Fruit fly (Drosophila melanogaster) whole organism, embryonic: ENCODE data around the gene Syx4.
A peak's percentile ranks its signal among the peaks of the same experiment; 100 is the strongest.

Experiments used
- ATbp ChIP-seq: fragments of 200-800 bp; sonication (Bioruptor generic); optimal IDR thresholded peaks from 2 replicates; lab custom pipeline; 2017; ENCODE audit warnings: missing biosample characterization, mild to moderate bottlenecking, missing genetic modification characterization, missing genetic modification reagents
- Atf6 ChIP-seq: fragments of 200-800 bp; sonication (Bioruptor generic); IDR thresholded peaks from 2 replicates; pipeline ENCODE4 v1.3.6; 2022; ENCODE audit warnings: missing biosample characterization, missing genetic modification characterization
- Bteb2 ChIP-seq: fragments of 200-800 bp; sonication (Bioruptor generic); optimal IDR thresholded peaks from 2 replicates; lab custom pipeline; 2016; ENCODE audit warnings: missing biosample characterization, missing genetic modification characterization
- CG14441 ChIP-seq: fragments of 200-800 bp; sonication (Bioruptor generic); IDR thresholded peaks from 2 replicates; pipeline ENCODE4 v1.3.6; 2022; ENCODE audit warnings: missing biosample characterization, missing genetic modification characterization
- CG14667 ChIP-seq: fragments of 200-800 bp; sonication (Bioruptor generic); IDR thresholded peaks from 2 replicates; pipeline ENCODE4 v1.3.6; 2022; ENCODE audit warnings: missing biosample characterization, missing genetic modification characterization
- CG1602 ChIP-seq: fragments of 200-800 bp; sonication (Bioruptor generic); optimal IDR thresholded peaks from 3 replicates; lab custom pipeline; 2016; ENCODE audit warnings: missing biosample characterization, missing genetic modification characterization
- CG16779 ChIP-seq: fragments of 200-800 bp; sonication (Bioruptor generic); IDR thresholded peaks from 2 replicates; pipeline ENCODE4 v1.3.6; 2022; ENCODE audit warnings: missing biosample characterization, missing genetic modification characterization
- CG1832 ChIP-seq: fragments of 200-800 bp; sonication (Bioruptor generic); optimal IDR thresholded peaks from 2 replicates; lab custom pipeline; 2017; ENCODE audit warnings: missing biosample characterization, mild to moderate bottlenecking, missing genetic modification characterization, inconsistent platforms
- CG2120 ChIP-seq: fragments of 200-800 bp; sonication (Bioruptor generic); optimal IDR thresholded peaks from 3 replicates; lab custom pipeline; 2016; ENCODE audit warnings: missing biosample characterization, missing genetic modification characterization
- CG2678 ChIP-seq: fragments of 200-800 bp; sonication (Bioruptor generic); optimal IDR thresholded peaks from 3 replicates; lab custom pipeline; 2019; ENCODE audit warnings: missing biosample characterization, mild to moderate bottlenecking, missing genetic modification characterization, moderate library complexity
- CG4282 ChIP-seq: fragments of 200-800 bp; sonication (Bioruptor generic); optimal IDR thresholded peaks from 2 replicates; lab custom pipeline; 2016; ENCODE audit warnings: missing biosample characterization, missing genetic modification characterization
- CG6175 ChIP-seq: fragments of 200-800 bp; sonication (Bioruptor generic); IDR thresholded peaks from 3 replicates; pipeline ENCODE4 v1.3.6; 2022; ENCODE audit warnings: missing biosample characterization, missing genetic modification characterization
- CG6689 ChIP-seq: fragments of 200-800 bp; sonication (Bioruptor generic); IDR thresholded peaks from 2 replicates; pipeline ENCODE4 v1.3.6; 2022; ENCODE audit warnings: missing biosample characterization, missing genetic modification characterization
- CG7839 ChIP-seq: fragments of 200-800 bp; sonication (Bioruptor generic); optimal IDR thresholded peaks from 3 replicates; lab custom pipeline; 2018; ENCODE audit warnings: missing biosample characterization, mild to moderate bottlenecking, missing genetic modification characterization, moderate library complexity
- CG8478 ChIP-seq: fragments of >200 bp; optimal IDR thresholded peaks from 2 replicates; lab custom pipeline; 2018
- CG9727 ChIP-seq: fragments of 200-800 bp; sonication (Bioruptor generic); optimal IDR thresholded peaks from 3 replicates; lab custom pipeline; 2017; ENCODE audit warnings: missing biosample characterization, mild to moderate bottlenecking, missing genetic modification characterization
- Drgx ChIP-seq: fragments of 200-800 bp; sonication (Bioruptor generic); IDR thresholded peaks from 2 replicates; pipeline ENCODE4 v1.3.6; 2022; ENCODE audit warnings: missing biosample characterization, missing genetic modification characterization
- Ets65A ChIP-seq: fragments of 200-800 bp; sonication (Bioruptor generic); peaks from one replicate; lab custom pipeline; 2016; ENCODE audit warnings: missing biosample characterization, missing genetic modification characterization
- H15 ChIP-seq: fragments of 200-800 bp; sonication (Bioruptor generic); IDR thresholded peaks from 3 replicates; pipeline ENCODE4 v1.3.6; 2022; ENCODE audit warnings: missing biosample characterization, missing genetic modification characterization
- HLH54F ChIP-seq: fragments of 200-800 bp; sonication (Bioruptor generic); optimal IDR thresholded peaks from 3 replicates; lab custom pipeline; 2016; ENCODE audit warnings: missing biosample characterization, missing genetic modification characterization
- Hr39 ChIP-seq: fragments of >200 bp; optimal IDR thresholded peaks from 2 replicates; lab custom pipeline; 2017
- Lim3 ChIP-seq: fragments of 200-800 bp; sonication (Bioruptor generic); IDR thresholded peaks from 2 replicates; pipeline ENCODE4 v1.3.6; 2022; ENCODE audit warnings: missing biosample characterization, missing genetic modification characterization
- Myb ChIP-seq: fragments of 200-800 bp; sonication (Bioruptor generic); optimal IDR thresholded peaks from 2 replicates; lab custom pipeline; 2016; ENCODE audit warnings: missing biosample characterization, missing genetic modification characterization
- PHDP ChIP-seq: fragments of 200-800 bp; sonication (Bioruptor generic); optimal IDR thresholded peaks from 3 replicates; lab custom pipeline; 2018; ENCODE audit warnings: missing biosample characterization, mild to moderate bottlenecking, missing genetic modification characterization, moderate library complexity
- Rx ChIP-seq: fragments of 200-800 bp; sonication (Bioruptor generic); IDR thresholded peaks from 2 replicates; pipeline ENCODE4 v1.3.6; 2022; ENCODE audit warnings: missing biosample characterization, missing genetic modification characterization
- Six4 ChIP-seq: fragments of 200-800 bp; sonication (Bioruptor generic); optimal IDR thresholded peaks from 2 replicates; lab custom pipeline; 2016; ENCODE audit warnings: missing biosample characterization, missing genetic modification characterization
- Sox100B ChIP-seq: fragments of 200-800 bp; sonication (Bioruptor generic); optimal IDR thresholded peaks from 3 replicates; lab custom pipeline; 2018; ENCODE audit warnings: missing biosample characterization, mild to moderate bottlenecking, missing genetic modification characterization
- TFAM ChIP-seq: fragments of 200-800 bp; sonication (Bioruptor generic); optimal IDR thresholded peaks from 2 replicates; lab custom pipeline; 2017; ENCODE audit warnings: missing biosample characterization, missing genetic modification characterization, inconsistent platforms
- Trl ChIP-seq, 3 experiments: fragments of >200 bp in 2 of 3; fragments of 200-800 bp in 1 of 3; sonication (Bioruptor generic) in 1 of 3; optimal IDR thresholded peaks; 2 replicates in 1 of 3; 3 replicates in 2 of 3; lab custom pipeline; 2016 to 2017; ENCODE audit warnings: missing biosample characterization in 1 of 3, missing genetic modification characterization in 1 of 3
- Xrp1 ChIP-seq: fragments of 200-800 bp; sonication (Bioruptor generic); IDR thresholded peaks from 2 replicates; pipeline ENCODE4 v1.3.6; 2022; ENCODE audit warnings: missing biosample characterization, missing genetic modification characterization
- bcd ChIP-seq: fragments of 200-800 bp; sonication (Bioruptor generic); optimal IDR thresholded peaks from 2 replicates; lab custom pipeline; 2017; ENCODE audit warnings: missing biosample characterization, mild to moderate bottlenecking, missing genetic modification characterization
- chm ChIP-seq: fragments of 200-800 bp; sonication (Bioruptor generic); IDR thresholded peaks from 2 replicates; pipeline ENCODE4 v1.3.6; 2022; ENCODE audit warnings: missing biosample characterization, missing genetic modification characterization
- danr ChIP-seq: fragments of 200-800 bp; sonication (Bioruptor generic); IDR thresholded peaks from 2 replicates; pipeline ENCODE4 v1.3.6; 2022; ENCODE audit warnings: missing biosample characterization, missing genetic modification characterization
- fd96Cb ChIP-seq: fragments of 200-800 bp; sonication (Bioruptor generic); optimal IDR thresholded peaks from 2 replicates; lab custom pipeline; 2018; ENCODE audit warnings: missing biosample characterization, mild to moderate bottlenecking, missing genetic modification characterization, moderate library complexity
- gcm2 ChIP-seq: fragments of 200-800 bp; sonication (Bioruptor generic); optimal IDR thresholded peaks from 2 replicates; lab custom pipeline; 2016; ENCODE audit warnings: missing biosample characterization, missing genetic modification characterization
- gem ChIP-seq: fragments of 200-800 bp; sonication (Bioruptor generic); optimal IDR thresholded peaks from 2 replicates; lab custom pipeline; 2019; ENCODE audit warnings: missing biosample characterization, mild to moderate bottlenecking, missing genetic modification characterization, moderate library complexity
- gsb ChIP-seq: fragments of 200-800 bp; sonication (Bioruptor generic); IDR thresholded peaks from 2 replicates; pipeline ENCODE4 v1.3.6; 2022; ENCODE audit warnings: missing biosample characterization, missing genetic modification characterization
- kah ChIP-seq: fragments of 200-800 bp; sonication (Bioruptor generic); optimal IDR thresholded peaks from 2 replicates; lab custom pipeline; 2018; ENCODE audit warnings: missing biosample characterization, mild to moderate bottlenecking, missing genetic modification characterization
- mam ChIP-seq: fragments of 200-800 bp; sonication (Bioruptor generic); optimal IDR thresholded peaks from 3 replicates; lab custom pipeline; 2016; ENCODE audit warnings: missing biosample characterization, missing genetic modification characterization
- mirr ChIP-seq: fragments of 200-800 bp; sonication (Bioruptor generic); optimal IDR thresholded peaks from 3 replicates; lab custom pipeline; 2018; ENCODE audit warnings: missing biosample characterization, mild to moderate bottlenecking, missing genetic modification characterization
- pita ChIP-seq: fragments of 200-800 bp; sonication (Bioruptor generic); optimal IDR thresholded peaks from 2 replicates; lab custom pipeline; 2017; ENCODE audit warnings: missing biosample characterization, mild to moderate bottlenecking, missing genetic modification characterization
- ranshi ChIP-seq: fragments of 200-800 bp; sonication (Bioruptor generic); IDR thresholded peaks from 2 replicates; pipeline ENCODE4 v1.3.6; 2022; ENCODE audit warnings: missing biosample characterization, missing genetic modification characterization
- row ChIP-seq: fragments of 200-800 bp; sonication (Bioruptor generic); IDR thresholded peaks from 3 replicates; pipeline ENCODE4 v1.3.6; 2022; ENCODE audit warnings: missing biosample characterization, missing genetic modification characterization
- sens ChIP-seq: fragments of 200-800 bp; sonication (Bioruptor generic); peaks from one replicate; lab custom pipeline; 2016; ENCODE audit warnings: missing biosample characterization, missing genetic modification characterization
- sisA ChIP-seq: fragments of 200-800 bp; sonication (Bioruptor generic); IDR thresholded peaks from 2 replicates; pipeline ENCODE4 v1.3.6; 2022; ENCODE audit warnings: missing biosample characterization, missing genetic modification characterization
- slbo ChIP-seq: fragments of 200-800 bp; sonication (Bioruptor generic); IDR thresholded peaks from 2 replicates; pipeline ENCODE4 v1.3.6; 2022; ENCODE audit warnings: missing biosample characterization, missing genetic modification characterization
- slou ChIP-seq: fragments of 200-800 bp; sonication (Bioruptor generic); optimal IDR thresholded peaks from 3 replicates; lab custom pipeline; 2016; ENCODE audit warnings: missing biosample characterization, missing genetic modification characterization
- tup ChIP-seq: fragments of 200-800 bp; sonication (Bioruptor generic); optimal IDR thresholded peaks from 2 replicates; lab custom pipeline; 2016; ENCODE audit warnings: missing biosample characterization, mild to moderate bottlenecking, missing genetic modification characterization, moderate library complexity
- unc-4 ChIP-seq: fragments of 200-800 bp; sonication (Bioruptor generic); IDR thresholded peaks from 2 replicates; pipeline ENCODE4 v1.3.6; 2022; ENCODE audit warnings: missing biosample characterization, missing genetic modification characterization; ENCODE audit not compliant: partially characterized antibody

Gene Syx4

dm6 chrX:2786553-2787118 lies 42.8 kb upstream of the Syx4 start (continued):
- TF ChIP-seq Hr39 (lab: Kevin White, UChicago) (no peak), bcd (peak; percentile 85), gem (tag; lab: Kevin White, UChicago) (peak; percentile 92), tup (GFP tag; lab: Kevin White, UChicago) (peak; percentile 58), Ets65A (GFP tag; lab: Kevin White, UChicago) (peak; percentile 96), CG2120 (GFP tag; lab: Kevin White, UChicago) (peak; percentile 94), kah (peak; percentile 75), CG1602 (peak; percentile 81), chm (peak; percentile 84), CG16779 (GFP tag; lab: Robert Waterston, UW) (peak; percentile 89), Lim3 (GFP tag; lab: Robert Waterston, UW) (peak; percentile 66), ranshi (GFP tag; lab: Robert Waterston, UW) (peak; percentile 92), CG4282 (GFP tag; lab: Kevin White, UChicago) (peak; percentile 54), CG6175 (GFP tag; lab: Robert Waterston, UW) (peak; percentile 88)
- TF ChIP-seq, all 482 proteins: peak for 396

DNA sequence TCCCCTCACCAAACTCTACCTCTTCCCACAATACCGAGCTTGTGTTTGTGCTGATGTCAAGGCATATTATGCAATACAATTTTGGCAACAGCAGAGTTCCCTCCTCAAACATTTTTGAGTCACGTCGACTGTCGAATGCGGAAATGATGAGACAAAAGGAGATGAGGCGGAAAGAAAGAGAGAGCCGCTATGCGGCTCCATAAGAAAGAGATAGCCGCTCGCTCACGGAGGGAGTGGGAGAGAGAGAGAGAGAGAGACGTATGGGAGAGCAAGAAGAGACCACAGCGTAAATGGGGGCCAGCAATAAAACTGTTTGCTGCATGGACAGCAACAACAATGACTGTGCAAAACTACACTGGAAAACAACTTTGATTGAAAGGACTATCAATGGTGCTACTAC lies 21.6 kb upstream of the Syx4 start:
- no peak for TF ChIP-seq CG14667 (GFP tag; lab: Robert Waterston, UW)
- TF ChIP-seq Trl (optimal IDR thresholded peaks at IDR 0.05; lab: Kevin White, UChicago), result peak; percentile 27 to 32
- TF ChIP-seq Trl (GFP tag; optimal IDR thresholded peaks at IDR 0.05; lab: Kevin White, UChicago), result no peak
- TF ChIP-seq unc-4 (GFP tag; lab: Robert Waterston, UW), result no peak
- no peak for TF ChIP-seq Myb (GFP tag; lab: Kevin White, UChicago)
- TF ChIP-seq mam (GFP tag; lab: Kevin White, UChicago), result no peak
- peak; percentile 62 for TF ChIP-seq CG1832
- TF ChIP-seq sisA (GFP tag; lab: Robert Waterston, UW), result no peak
- no peak for TF ChIP-seq H15 (GFP tag; lab: Robert Waterston, UW)
- TF ChIP-seq PHDP (tag; lab: Kevin White, UChicago), result no peak
- no peak for TF ChIP-seq CG9727

DNA sequence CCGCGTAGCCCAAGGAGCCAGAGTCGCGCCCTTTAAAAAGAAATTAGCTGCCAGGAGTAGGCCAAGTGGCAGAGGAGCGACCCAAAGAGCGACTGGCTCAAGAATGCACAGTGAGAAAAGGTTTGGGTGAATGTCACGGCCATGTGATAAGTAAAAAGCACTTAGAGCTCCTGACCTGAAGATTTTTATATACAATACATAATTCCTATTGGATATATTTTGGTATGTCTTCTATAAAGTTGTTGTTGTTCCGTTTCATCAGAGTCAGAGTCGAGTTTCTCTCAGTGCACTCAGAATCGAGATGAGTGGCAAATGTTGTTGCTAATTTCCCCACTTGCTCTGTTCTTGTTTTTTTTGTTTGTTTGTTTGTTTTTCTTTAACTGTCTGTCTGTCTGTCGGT lies 17.3 kb upstream of the Syx4 start:
- no peak for TF ChIP-seq danr
- TF ChIP-seq slou (GFP tag; lab: Kevin White, UChicago), result no peak
- TF ChIP-seq CG2678 (tag; lab: Kevin White, UChicago), result peak; percentile 22
- peak; percentile 19; the same call in 1 of the 2 replicates for TF ChIP-seq Rx (GFP tag; lab: Robert Waterston, UW)
- TF ChIP-seq Ets65A (GFP tag; lab: Kevin White, UChicago), result peak; percentile 75
- TF ChIP-seq Xrp1 (GFP tag; lab: Robert Waterston, UW), result 0 out of 2 replicates have a peak, but pooled peaks have one; percentile 8
- TF ChIP-seq gsb, result no peak
- 0 out of 2 replicates have a peak, but pooled peaks have one; percentile 18 for TF ChIP-seq Drgx
- no peak for TF ChIP-seq TFAM (GFP tag; lab: Kevin White, UChicago)
- no peak for TF ChIP-seq HLH54F (GFP tag; lab: Kevin White, UChicago)
- no peak for TF ChIP-seq fd96Cb (tag; lab: Kevin White, UChicago)
- TF ChIP-seq Atf6 (GFP tag; lab: Robert Waterston, UW), result 0 out of 2 replicates have a peak, but pooled peaks have one; percentile 20
- no peak for TF ChIP-seq mirr (GFP tag; lab: Kevin White, UChicago)
- TF ChIP-seq ATbp (GFP tag; lab: Kevin White, UChicago), result no peak
- peak; percentile 24; the same call in 1 of the 3 replicates for TF ChIP-seq row
- TF ChIP-seq slbo (GFP tag; lab: Robert Waterston, UW), result peak; percentile 17; the same call in 1 of the 2 replicates
- TF ChIP-seq sens (GFP tag; lab: Kevin White, UChicago), result peak; percentile 52
- no peak for TF ChIP-seq pita (GFP tag; lab: Kevin White, UChicago)
- TF ChIP-seq CG7839 (tag; lab: Kevin White, UChicago), result peak; percentile 10
- TF ChIP-seq gem (tag; lab: Kevin White, UChicago), result peak; percentile 10
- TF ChIP-seq Sox100B (GFP tag; lab: Kevin White, UChicago), result no peak
- 0 out of 2 replicates have a peak, but pooled peaks have one; percentile 24 for TF ChIP-seq CG6689
- TF ChIP-seq CG8478 (lab: Kevin White, UChicago), result no peak
- TF ChIP-seq CG2120 (GFP tag; lab: Kevin White, UChicago), result peak; percentile 9
- 0 out of 2 replicates have a peak, but pooled peaks have one; percentile 12 for TF ChIP-seq CG14441
- TF ChIP-seq gcm2, result no peak
- no peak for TF ChIP-seq Bteb2 (GFP tag; lab: Kevin White, UChicago)
- no peak for TF ChIP-seq Six4 (GFP tag; lab: Kevin White, UChicago)
